Worm (Caenorhabditis elegans): Measurements from ENCODE around the gene daf-28.

ce11 chrV:19853610-19854009, 38.7 kb downstream of the daf-28 start:
- TF ChIP-seq lin-54 (GFP tag; optimal IDR thresholded peaks at IDR 0.05) = no peak
- no peak for TF ChIP-seq ama-1 (optimal IDR thresholded peaks at IDR 0.05)
- no peak for TF ChIP-seq ama-1 (GFP tag; optimal IDR thresholded peaks at IDR 0.05)
- no peak for TF ChIP-seq pbrm-1 (GFP tag; IDR thresholded peaks at IDR 0.05)
- TF ChIP-seq Y95B8A.8 (GFP tag; IDR thresholded peaks at IDR 0.05) = no peak
- TF ChIP-seq die-1 (tag; optimal IDR thresholded peaks at IDR 0.05) = no peak
- TF ChIP-seq dpl-1 (GFP tag; optimal IDR thresholded peaks at IDR 0.05) = no peak
- no peak for TF ChIP-seq attf-5 (GFP tag; optimal IDR thresholded peaks at IDR 0.05)
- no peak for TF ChIP-seq Y79H2A.3 (GFP tag; conservative IDR thresholded peaks at IDR 0.05)
- no peak for TF ChIP-seq sdz-38 (tag; optimal IDR thresholded peaks at IDR 0.05)
- no peak for TF ChIP-seq ceh-100 (GFP tag; IDR thresholded peaks at IDR 0.05)
- no peak for TF ChIP-seq dox-1 (GFP tag; IDR thresholded peaks at IDR 0.05)
- no peak for TF ChIP-seq mes-4 (tag; optimal IDR thresholded peaks at IDR 0.05)
- no peak for TF ChIP-seq egl-44 (GFP tag; IDR thresholded peaks at IDR 0.05)
- no peak for TF ChIP-seq him-1 (tag; optimal IDR thresholded peaks at IDR 0.05)
